Worm (Caenorhabditis elegans) whole organism, L4 larva: Measurements from ENCODE around the gene Y57E12AR.1.

ENCODE experiments used
- ama-1 ChIP-seq: fragments of 150-350 bp; optimal IDR thresholded peaks from 2 replicates; lab custom pipeline; 2014; ENCODE audit warnings: inconsistent platforms, mixed read lengths
- ceh-44 ChIP-seq: fragments of 200-800 bp; sonication (Bioruptor generic); IDR thresholded peaks from 2 replicates; pipeline ENCODE4 v1.3.6; 2022; ENCODE audit warnings: missing genetic modification reagents, missing genetic modification characterization, missing compliant biosample characterization
- mdl-1 ChIP-seq, 2 experiments: fragments of 150-350 bp in 1 of 2; sonication (generic microtip) in 1 of 2; optimal IDR thresholded peaks; 2 replicates each; lab custom pipeline; 2014 to 2017; ENCODE audit warnings: missing biosample characterization in 2 of 2, missing genetic modification characterization in 2 of 2
- nhr-41 ChIP-seq: fragments of 200-800 bp; sonication (Bioruptor generic); IDR thresholded peaks from 2 replicates; pipeline ENCODE4 v1.3.6; 2022; ENCODE audit warnings: missing genetic modification reagents, missing genetic modification characterization, missing compliant biosample characterization
- skn-1 ChIP-seq: fragments of 150-350 bp; optimal IDR thresholded peaks from 2 replicates; lab custom pipeline; 2014; ENCODE audit warnings: missing biosample characterization, missing genetic modification characterization
- snpc-4 ChIP-seq: fragments of 150-350 bp; optimal IDR thresholded peaks from 2 replicates; lab custom pipeline; 2014; ENCODE audit warnings: missing biosample characterization, missing genetic modification characterization
- zag-1 ChIP-seq: fragments of 150-350 bp; optimal IDR thresholded peaks from 2 replicates; lab custom pipeline; 2014; ENCODE audit warnings: missing biosample characterization, missing genetic modification characterization
- ztf-11 ChIP-seq: fragments of 150-350 bp; optimal IDR thresholded peaks from 2 replicates; lab custom pipeline; 2014; ENCODE audit warnings: missing biosample characterization, missing genetic modification characterization

ce11 chrV:7027055-7027454 is 38.1 kb downstream of the Y57E12AR.1 start, which contains the start of gene F20A1.6:
- TF ChIP-seq ama-1 (no peak), skn-1 (tag; lab: Kevin White, UChicago) (no peak), ztf-11 (tag; lab: Kevin White, UChicago) (no peak), nhr-41 (GFP tag; lab: Robert Waterston, UW) (no peak), snpc-4 (no peak), ceh-44 (GFP tag; lab: Robert Waterston, UW) (no peak), mdl-1 (tag; optimal IDR thresholded peaks at IDR 0.05; lab: Kevin White, UChicago) (no peak), zag-1 (tag; lab: Kevin White, UChicago) (no peak)
